Worm (Caenorhabditis elegans): ENCODE data around the gene amt-4.

ce11 chrX:4569276-4569675 lies 4.2 kb downstream of the amt-4 start:
- TF ChIP-seq snpc-4 (tag; optimal IDR thresholded peaks at IDR 0.05) (no peak), sem-2 (GFP tag; optimal IDR thresholded peaks at IDR 0.05) (no peak), hlh-1 (tag; optimal IDR thresholded peaks at IDR 0.05) (no peak), lin-32 (GFP tag; optimal IDR thresholded peaks at IDR 0.05) (no peak), ztf-11 (tag; optimal IDR thresholded peaks at IDR 0.05) (no peak), drap-1 (GFP tag; optimal IDR thresholded peaks at IDR 0.05) (no peak), ceh-83 (GFP tag; optimal IDR thresholded peaks at IDR 0.05) (no peak), nhr-12 (tag; optimal IDR thresholded peaks at IDR 0.05) (no peak), elt-1 (tag; optimal IDR thresholded peaks at IDR 0.05; ENCODE audit: borderline replicate concordance, insufficient read depth) (no peak), unc-39 (tag; optimal IDR thresholded peaks at IDR 0.05) (no peak), sptf-1 (tag; optimal IDR thresholded peaks at IDR 0.05) (no peak)

Measured in whole organism, mixed stage, embryonic.